Fruit fly (Drosophila melanogaster) whole organism, adult: ENCODE data around the gene Orp8.

Source experiments
- CG11617 ChIP-seq: fragments of 200-800 bp; sonication (Bioruptor generic); optimal IDR thresholded peaks from 2 replicates; lab custom pipeline; 2017; ENCODE audit warnings: mild to moderate bottlenecking, missing biosample characterization, missing genetic modification reagents, missing genetic modification characterization
- CG12768 ChIP-seq: fragments of 200-800 bp; sonication (Bioruptor generic); optimal IDR thresholded peaks from 2 replicates; lab custom pipeline; 2017; ENCODE audit warnings: missing biosample characterization, missing genetic modification characterization, mild to moderate bottlenecking, moderate library complexity, missing genetic modification reagents
- CG14711 ChIP-seq: fragments of 200-800 bp; sonication (Bioruptor generic); optimal IDR thresholded peaks from 2 replicates; lab custom pipeline; 2018; ENCODE audit warnings: missing biosample characterization, mild to moderate bottlenecking, missing genetic modification characterization, moderate library complexity
- CG1620 ChIP-seq: fragments of 200-800 bp; sonication (Bioruptor generic); optimal IDR thresholded peaks from 2 replicates; lab custom pipeline; 2016; ENCODE audit warnings: missing biosample characterization, missing genetic modification characterization
- CG33017 ChIP-seq: fragments of 200-800 bp; sonication (Bioruptor generic); optimal IDR thresholded peaks from 2 replicates; lab custom pipeline; 2018; ENCODE audit warnings: missing biosample characterization, mild to moderate bottlenecking, missing genetic modification characterization, moderate library complexity
- CG5204 ChIP-seq: fragments of 200-800 bp; sonication (Bioruptor generic); optimal IDR thresholded peaks from 2 replicates; lab custom pipeline; 2016; ENCODE audit warnings: missing biosample characterization, missing genetic modification characterization
- CG7045 ChIP-seq: fragments of 200-800 bp; sonication (Bioruptor generic); optimal IDR thresholded peaks from 2 replicates; lab custom pipeline; 2017; ENCODE audit warnings: missing biosample characterization, mild to moderate bottlenecking, missing genetic modification characterization
- CG7101 ChIP-seq: fragments of 200-800 bp; sonication (Bioruptor generic); optimal IDR thresholded peaks from 2 replicates; lab custom pipeline; 2018; ENCODE audit warnings: missing biosample characterization, mild to moderate bottlenecking, missing genetic modification characterization, moderate library complexity
- Clk ChIP-seq: fragments of 200-800 bp; sonication (Bioruptor generic); optimal IDR thresholded peaks from 2 replicates; lab custom pipeline; 2017; ENCODE audit warnings: missing biosample characterization, missing genetic modification characterization
- Crg-1 ChIP-seq: fragments of 200-800 bp; sonication (Bioruptor generic); optimal IDR thresholded peaks from 2 replicates; lab custom pipeline; 2016; ENCODE audit warnings: missing biosample characterization, missing genetic modification characterization
- Hr96 ChIP-seq: fragments of 200-800 bp; sonication (Bioruptor generic); optimal IDR thresholded peaks from 2 replicates; lab custom pipeline; 2016; ENCODE audit warnings: missing biosample characterization, missing genetic modification characterization
- Mnt ChIP-seq: fragments of 200-800 bp; sonication (Bioruptor generic); optimal IDR thresholded peaks from 2 replicates; lab custom pipeline; 2016; ENCODE audit warnings: missing biosample characterization, mild to moderate bottlenecking, missing genetic modification characterization
- bab1 ChIP-seq: fragments of 200-800 bp; sonication (Bioruptor generic); optimal IDR thresholded peaks from 3 replicates; lab custom pipeline; 2019; ENCODE audit warnings: missing biosample characterization, mild to moderate bottlenecking, missing genetic modification characterization, moderate library complexity
- cic ChIP-seq: fragments of 200-800 bp; sonication (Bioruptor generic); optimal IDR thresholded peaks from 2 replicates; lab custom pipeline; 2017; ENCODE audit warnings: missing biosample characterization, mild to moderate bottlenecking, missing genetic modification characterization, moderate library complexity
- cnc ChIP-seq, 2 experiments: fragments of >200 bp; optimal IDR thresholded peaks; 2 replicates each; lab custom pipeline; 2017
- kay ChIP-seq: fragments of 200-800 bp; sonication (Bioruptor generic); peaks from one replicate; lab custom pipeline; 2016; ENCODE audit warnings: missing biosample characterization, missing genetic modification characterization, borderline replicate concordance
- ovo ChIP-seq: fragments of 200-800 bp; sonication (Bioruptor generic); optimal IDR thresholded peaks from 2 replicates; lab custom pipeline; 2016; ENCODE audit warnings: missing biosample characterization, missing genetic modification characterization
- pad ChIP-seq: fragments of 200-800 bp; sonication (Bioruptor generic); optimal IDR thresholded peaks from 3 replicates; lab custom pipeline; 2017; ENCODE audit warnings: missing biosample characterization, missing genetic modification characterization, mild to moderate bottlenecking, moderate library complexity, missing genetic modification reagents
- tj ChIP-seq: fragments of 200-800 bp; sonication (Bioruptor generic); optimal IDR thresholded peaks from 3 replicates; lab custom pipeline; 2017; ENCODE audit warnings: missing biosample characterization, mild to moderate bottlenecking, missing genetic modification characterization, moderate library complexity
- toe ChIP-seq: fragments of 200-800 bp; sonication (Bioruptor generic); optimal IDR thresholded peaks from 2 replicates; lab custom pipeline; 2016; ENCODE audit warnings: missing biosample characterization, missing genetic modification characterization

Gene Orp8

dm6 chr3R:20316599-20316998 lies 7.5 kb downstream of the Orp8 start:
- TF ChIP-seq toe (GFP tag; lab: Kevin White, UChicago) (no peak), kay (peak; percentile 92), Hr96 (GFP tag; lab: Kevin White, UChicago) (no peak)

DNA sequence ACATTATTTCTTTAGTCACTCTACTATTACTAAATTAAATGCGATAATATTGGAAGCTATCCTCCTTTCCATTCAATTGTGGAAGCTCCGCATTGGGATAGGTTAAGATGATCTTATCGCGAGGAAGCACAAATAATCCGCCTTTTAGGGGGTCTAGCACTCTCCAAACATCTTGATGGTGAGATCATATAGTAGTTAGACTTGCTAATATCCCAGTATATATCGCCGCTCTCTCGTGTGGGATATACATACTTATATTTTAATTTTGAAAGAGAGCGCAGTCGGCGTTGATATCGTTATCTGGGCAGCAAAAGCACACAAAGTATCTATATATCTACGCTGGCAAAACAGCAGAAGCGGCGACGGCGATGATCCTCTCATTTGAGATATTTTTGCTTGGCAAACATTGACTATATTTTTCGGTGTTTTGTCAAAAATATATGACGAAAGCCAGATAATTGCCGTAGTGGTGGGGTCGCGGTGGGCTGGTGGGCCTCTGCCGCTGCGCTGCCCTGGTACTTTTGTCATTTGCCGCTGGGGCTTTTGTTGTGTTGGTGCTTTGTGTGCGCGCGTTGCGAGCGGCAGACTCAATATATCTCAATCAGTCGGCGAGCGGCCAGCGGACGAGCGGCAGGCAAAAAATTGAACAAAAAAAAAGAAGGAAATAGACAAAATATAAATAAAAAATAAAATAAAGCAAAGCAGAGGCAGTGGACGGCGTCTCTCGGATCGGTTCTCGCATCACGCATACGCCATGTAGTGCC lies 8.4 kb downstream of the Orp8 start:
- TF ChIP-seq Hr96 (GFP tag; lab: Kevin White, UChicago) (no peak), Mnt (GFP tag; lab: Kevin White, UChicago) (peak; percentile 7), CG7045 (GFP tag; lab: Kevin White, UChicago) (peak; percentile 9), cic (GFP tag; lab: Kevin White, UChicago) (peak; percentile 65), CG12768 (peak; percentile 31), kay (no peak)

DNA sequence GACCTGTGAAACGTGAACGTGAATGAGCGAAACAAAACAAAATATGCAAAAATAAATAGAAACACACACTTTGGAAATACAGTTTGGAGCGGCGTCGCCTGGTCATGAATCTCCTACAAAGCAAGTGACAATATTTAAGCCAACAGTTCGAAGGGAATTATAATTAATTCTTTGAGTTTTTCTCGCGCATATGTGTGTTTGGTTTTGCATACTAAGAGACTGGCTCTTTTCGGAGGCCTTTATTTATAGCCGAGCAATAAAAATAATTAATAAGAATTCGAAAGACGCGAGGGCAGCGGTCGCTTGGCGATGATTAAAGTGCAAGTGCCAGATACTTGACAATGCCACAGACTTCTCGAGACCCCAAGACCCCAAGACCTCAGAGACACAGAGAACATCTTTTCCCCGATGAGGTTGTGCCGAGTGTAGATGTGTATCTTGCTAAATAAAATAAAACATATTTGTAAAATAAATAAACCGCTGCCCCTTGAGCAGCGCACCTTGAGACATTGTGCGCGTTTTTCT lies 9.1 kb downstream of the Orp8 start:
- no peak for TF ChIP-seq bab1
- TF ChIP-seq Hr96 (GFP tag; lab: Kevin White, UChicago): no peak
- TF ChIP-seq toe (GFP tag; lab: Kevin White, UChicago): no peak
- no peak for TF ChIP-seq ovo (GFP tag; lab: Kevin White, UChicago)
- no peak for TF ChIP-seq CG7101 (tag; lab: Kevin White, UChicago)
- TF ChIP-seq cnc (optimal IDR thresholded peaks at IDR 0.05; lab: Kevin White, UChicago): no peak
- no peak for TF ChIP-seq pad (GFP tag; lab: Kevin White, UChicago)
- TF ChIP-seq kay: no peak
- TF ChIP-seq Crg-1: no peak
- no peak for TF ChIP-seq CG33017 (tag; lab: Kevin White, UChicago)
- TF ChIP-seq CG5204: no peak
- no peak for TF ChIP-seq Mnt (GFP tag; lab: Kevin White, UChicago)
- TF ChIP-seq cic (GFP tag; lab: Kevin White, UChicago): no peak
- no peak for TF ChIP-seq tj (GFP tag; lab: Kevin White, UChicago)
- no peak for TF ChIP-seq CG12768
- no peak for TF ChIP-seq CG1620
- no peak for TF ChIP-seq Clk
- no peak for TF ChIP-seq CG14711 (tag; lab: Kevin White, UChicago)

- TF ChIP-seq Hr96 (GFP tag; lab: Kevin White, UChicago) (peak; percentile 66), CG14711 (tag; lab: Kevin White, UChicago) (no peak), CG5204 (peak; percentile 45), Clk (peak; percentile 65), CG11617 (GFP tag; lab: Kevin White, UChicago) (peak; percentile 55), ovo (GFP tag; lab: Kevin White, UChicago) (peak; percentile 26), CG33017 (tag; lab: Kevin White, UChicago) (no peak), Crg-1 (no peak), cic (GFP tag; lab: Kevin White, UChicago) (peak; percentile 51), bab1 (peak; percentile 78), toe (GFP tag; lab: Kevin White, UChicago) (peak; percentile 65), CG7045 (GFP tag; lab: Kevin White, UChicago) (peak; percentile 32), Mnt (GFP tag; lab: Kevin White, UChicago) (peak; percentile 92), CG12768 (peak; percentile 11), CG1620 (peak; percentile 69), cnc (optimal IDR thresholded peaks at IDR 0.05; lab: Kevin White, UChicago) (peak in 1 of 2 experiments; percentile 5), tj (GFP tag; lab: Kevin White, UChicago) (peak; percentile 66), pad (GFP tag; lab: Kevin White, UChicago) (peak; percentile 36), kay (no peak), CG7101 (tag; lab: Kevin White, UChicago) (peak; percentile 9)
Measured at dm6 chr3R:20327572-20328483, 18.7 kb downstream of the Orp8 start, which contains the start of the genes CG4360 and Sirt2. TSS of gene CG4360 (minus strand) at chr3R:20328003. TSS of gene Sirt2 (plus strand) at chr3R:20328465.

dm6 chr3R:20332688-20333087 lies 23.5 kb downstream of the Orp8 start:
- TF ChIP-seq ovo (GFP tag; lab: Kevin White, UChicago) (no peak), toe (GFP tag; lab: Kevin White, UChicago) (no peak), Mnt (GFP tag; lab: Kevin White, UChicago) (no peak), cic (GFP tag; lab: Kevin White, UChicago) (no peak), bab1 (no peak), tj (GFP tag; lab: Kevin White, UChicago) (no peak), CG33017 (tag; lab: Kevin White, UChicago) (no peak), CG12768 (no peak), CG11617 (GFP tag; lab: Kevin White, UChicago) (no peak)

dm6 chr3R:20338673-20339072 lies 29.5 kb downstream of the Orp8 start, which contains the start of gene Ir92a:
TSS of gene Ir92a (plus strand) at chr3R:20338973.
- TF ChIP-seq toe (GFP tag; lab: Kevin White, UChicago): no peak
- TF ChIP-seq cnc (optimal IDR thresholded peaks at IDR 0.05; lab: Kevin White, UChicago): no peak
- TF ChIP-seq tj (GFP tag; lab: Kevin White, UChicago): no peak
- no peak for TF ChIP-seq Crg-1
- TF ChIP-seq Mnt (GFP tag; lab: Kevin White, UChicago): no peak
- TF ChIP-seq CG7101 (tag; lab: Kevin White, UChicago): no peak
- no peak for TF ChIP-seq ovo (GFP tag; lab: Kevin White, UChicago)
- TF ChIP-seq cic (GFP tag; lab: Kevin White, UChicago): no peak
- TF ChIP-seq Clk: no peak
- TF ChIP-seq CG5204: no peak
- no peak for TF ChIP-seq CG1620
- no peak for TF ChIP-seq CG12768
- TF ChIP-seq Hr96 (GFP tag; lab: Kevin White, UChicago): no peak
- no peak for TF ChIP-seq kay
